Fruit fly (Drosophila melanogaster) whole organism, embryonic: Measurements from ENCODE around the gene CAH16.
A peak's percentile ranks its signal among the peaks of the same experiment; 100 is the strongest.

ENCODE experiments used
- CG10462 ChIP-seq: fragments of 200-800 bp; sonication (Bioruptor generic); optimal IDR thresholded peaks from 2 replicates; lab custom pipeline; 2016; ENCODE audit warnings: missing biosample characterization, missing genetic modification characterization
- CG12155 ChIP-seq: fragments of 200-800 bp; sonication (Bioruptor generic); optimal IDR thresholded peaks from 3 replicates; lab custom pipeline; 2016; ENCODE audit warnings: missing biosample characterization, missing genetic modification characterization
- CG14014 ChIP-seq: fragments of 200-800 bp; sonication (Bioruptor generic); IDR thresholded peaks from 2 replicates; pipeline ENCODE4 v1.3.6; 2022; ENCODE audit warnings: missing biosample characterization, missing genetic modification characterization
- CG14965 ChIP-seq: fragments of 200-800 bp; sonication (Bioruptor generic); optimal IDR thresholded peaks from 2 replicates; lab custom pipeline; 2016; ENCODE audit warnings: missing biosample characterization, missing genetic modification characterization, borderline replicate concordance
- CG1603 ChIP-seq: fragments of 200-800 bp; sonication (Bioruptor generic); optimal IDR thresholded peaks from 2 replicates; lab custom pipeline; 2019; ENCODE audit warnings: missing biosample characterization, mild to moderate bottlenecking, missing genetic modification characterization, moderate library complexity
- CG17385 ChIP-seq: fragments of 200-800 bp; sonication (Bioruptor generic); optimal IDR thresholded peaks from 3 replicates; lab custom pipeline; 2018; ENCODE audit warnings: missing biosample characterization, mild to moderate bottlenecking, missing genetic modification characterization
- CG1792 ChIP-seq: fragments of 200-800 bp; sonication (Bioruptor generic); optimal IDR thresholded peaks from 2 replicates; lab custom pipeline; 2016; ENCODE audit warnings: missing biosample characterization, missing genetic modification characterization
- CG18599 ChIP-seq: fragments of 200-800 bp; sonication (Bioruptor generic); optimal IDR thresholded peaks from 3 replicates; lab custom pipeline; 2017; ENCODE audit warnings: missing biosample characterization, missing genetic modification characterization, mild to moderate bottlenecking, moderate library complexity, missing genetic modification reagents
- CG31441 ChIP-seq: fragments of 200-800 bp; sonication (Bioruptor generic); IDR thresholded peaks from 2 replicates; pipeline ENCODE4 v1.3.6; 2022; ENCODE audit warnings: missing biosample characterization, missing genetic modification characterization
- CG3163 ChIP-seq: fragments of 200-800 bp; sonication (Bioruptor generic); optimal IDR thresholded peaks from 3 replicates; lab custom pipeline; 2016; ENCODE audit warnings: missing biosample characterization, missing genetic modification characterization
- CG3281 ChIP-seq: fragments of 200-800 bp; sonication (Bioruptor generic); optimal IDR thresholded peaks from 3 replicates; lab custom pipeline; 2017; ENCODE audit warnings: missing biosample characterization, mild to moderate bottlenecking, missing genetic modification characterization
- CG3995 ChIP-seq: fragments of 200-800 bp; sonication (Bioruptor generic); optimal IDR thresholded peaks from 3 replicates; lab custom pipeline; 2016; ENCODE audit warnings: missing biosample characterization, missing genetic modification characterization
- CG42726 ChIP-seq: fragments of 200-800 bp; sonication (Bioruptor generic); IDR thresholded peaks from 2 replicates; pipeline ENCODE4 v1.3.6; 2022; ENCODE audit warnings: missing biosample characterization, missing genetic modification characterization; ENCODE audit not compliant: partially characterized antibody
- CG4617 ChIP-seq: fragments of 200-800 bp; sonication (Bioruptor generic); optimal IDR thresholded peaks from 3 replicates; lab custom pipeline; 2016; ENCODE audit warnings: missing biosample characterization, missing genetic modification characterization, borderline replicate concordance
- CG6689 ChIP-seq: fragments of 200-800 bp; sonication (Bioruptor generic); IDR thresholded peaks from 2 replicates; pipeline ENCODE4 v1.3.6; 2022; ENCODE audit warnings: missing biosample characterization, missing genetic modification characterization
- CG6765 ChIP-seq: fragments of 200-800 bp; sonication (Bioruptor generic); optimal IDR thresholded peaks from 3 replicates; lab custom pipeline; 2017; ENCODE audit warnings: missing biosample characterization, mild to moderate bottlenecking, missing genetic modification characterization
- CG7556 ChIP-seq: fragments of 200-800 bp; sonication (Bioruptor generic); optimal IDR thresholded peaks from 2 replicates; lab custom pipeline; 2017; ENCODE audit warnings: missing biosample characterization, mild to moderate bottlenecking, missing genetic modification characterization
- CG9609 ChIP-seq: fragments of 200-800 bp; sonication (Bioruptor generic); optimal IDR thresholded peaks from 3 replicates; lab custom pipeline; 2016; ENCODE audit warnings: missing biosample characterization, missing genetic modification characterization
- CG9727 ChIP-seq: fragments of 200-800 bp; sonication (Bioruptor generic); optimal IDR thresholded peaks from 3 replicates; lab custom pipeline; 2017; ENCODE audit warnings: missing biosample characterization, mild to moderate bottlenecking, missing genetic modification characterization
- Deaf1 ChIP-seq: fragments of 200-800 bp; optimal IDR thresholded peaks from 3 replicates; lab custom pipeline; 2019; ENCODE audit warnings: missing biosample characterization, mild to moderate bottlenecking, missing genetic modification characterization, moderate library complexity
- Dip2 ChIP-seq: fragments of 200-800 bp; sonication (Bioruptor generic); IDR thresholded peaks from 2 replicates; pipeline ENCODE4 v1.3.6; 2022; ENCODE audit warnings: missing biosample characterization, missing genetic modification characterization
- Dp ChIP-seq: fragments of 200-800 bp; sonication (Bioruptor generic); optimal IDR thresholded peaks from 2 replicates; lab custom pipeline; 2018; ENCODE audit warnings: missing biosample characterization, mild to moderate bottlenecking, missing genetic modification characterization, moderate library complexity
- Lim3 ChIP-seq: fragments of 200-800 bp; sonication (Bioruptor generic); IDR thresholded peaks from 2 replicates; pipeline ENCODE4 v1.3.6; 2022; ENCODE audit warnings: missing biosample characterization, missing genetic modification characterization
- MBD-R2 ChIP-seq: fragments of 200-800 bp; sonication (Bioruptor generic); IDR thresholded peaks from 2 replicates; pipeline ENCODE4 v1.3.6; 2022; ENCODE audit warnings: missing biosample characterization, missing genetic modification characterization
- Nf-YC ChIP-seq: fragments of 200-800 bp; optimal IDR thresholded peaks from 3 replicates; lab custom pipeline; 2019; ENCODE audit warnings: missing biosample characterization, mild to moderate bottlenecking, missing genetic modification characterization, moderate library complexity
- Oli ChIP-seq: fragments of 200-800 bp; sonication (Bioruptor generic); optimal IDR thresholded peaks from 2 replicates; lab custom pipeline; 2018; ENCODE audit warnings: missing biosample characterization, mild to moderate bottlenecking, missing genetic modification characterization, moderate library complexity
- PHDP ChIP-seq: fragments of 200-800 bp; sonication (Bioruptor generic); optimal IDR thresholded peaks from 3 replicates; lab custom pipeline; 2018; ENCODE audit warnings: missing biosample characterization, mild to moderate bottlenecking, missing genetic modification characterization, moderate library complexity
- Rfx ChIP-seq: fragments of 200-800 bp; sonication (Bioruptor generic); IDR thresholded peaks from 2 replicates; pipeline ENCODE4 v1.3.6; 2022; ENCODE audit warnings: missing biosample characterization, missing genetic modification characterization
- Side ChIP-seq: fragments of 200-800 bp; sonication (Bioruptor generic); optimal IDR thresholded peaks from 2 replicates; lab custom pipeline; 2016; ENCODE audit warnings: missing biosample characterization, missing genetic modification characterization
- Sox100B ChIP-seq: fragments of 200-800 bp; sonication (Bioruptor generic); optimal IDR thresholded peaks from 3 replicates; lab custom pipeline; 2018; ENCODE audit warnings: missing biosample characterization, mild to moderate bottlenecking, missing genetic modification characterization
- Stat92E ChIP-seq, 3 experiments: fragments of >200 bp in 2 of 3; fragments of 200-800 bp in 1 of 3; sonication (Bioruptor generic) in 1 of 3; optimal IDR thresholded peaks; 2 replicates each; lab custom pipeline; 2017 to 2019; ENCODE audit warnings: missing biosample characterization in 3 of 3, missing genetic modification characterization in 3 of 3, mild to moderate bottlenecking in 1 of 3, moderate library complexity in 1 of 3
- TFAM ChIP-seq: fragments of 200-800 bp; sonication (Bioruptor generic); optimal IDR thresholded peaks from 2 replicates; lab custom pipeline; 2017; ENCODE audit warnings: missing biosample characterization, missing genetic modification characterization, inconsistent platforms
- ac ChIP-seq: fragments of 200-800 bp; sonication (Bioruptor generic); optimal IDR thresholded peaks from 3 replicates; lab custom pipeline; 2017; ENCODE audit warnings: missing biosample characterization, mild to moderate bottlenecking, missing genetic modification characterization
- caup ChIP-seq: fragments of 200-800 bp; sonication (Bioruptor generic); optimal IDR thresholded peaks from 3 replicates; lab custom pipeline; 2017; ENCODE audit warnings: missing biosample characterization, mild to moderate bottlenecking, missing genetic modification characterization, moderate library complexity; ENCODE audit not compliant: severe bottlenecking
- cg ChIP-seq: fragments of 200-800 bp; sonication (Bioruptor generic); optimal IDR thresholded peaks from 3 replicates; lab custom pipeline; 2019; ENCODE audit warnings: missing biosample characterization, mild to moderate bottlenecking, missing genetic modification characterization, moderate library complexity
- hb ChIP-seq: fragments of 200-800 bp; sonication (Bioruptor generic); IDR thresholded peaks from 3 replicates; pipeline ENCODE4 v1.3.6; 2022; ENCODE audit warnings: missing biosample characterization, missing genetic modification characterization; ENCODE audit not compliant: partially characterized antibody
- hth ChIP-seq: fragments of >200 bp; optimal IDR thresholded peaks from 2 replicates; lab custom pipeline; 2017; ENCODE audit warnings: inconsistent platforms
- nau ChIP-seq: fragments of 200-800 bp; sonication (Bioruptor generic); optimal IDR thresholded peaks from 3 replicates; lab custom pipeline; 2017; ENCODE audit warnings: missing biosample characterization, mild to moderate bottlenecking, missing genetic modification characterization, missing genetic modification reagents
- otp ChIP-seq: fragments of 200-800 bp; sonication (Bioruptor generic); IDR thresholded peaks from 3 replicates; pipeline ENCODE4, ENCODE4 v1.3.6; 2022; ENCODE audit warnings: missing biosample characterization, missing genetic modification characterization
- pb ChIP-seq: fragments of 200-800 bp; sonication (Bioruptor generic); optimal IDR thresholded peaks from 3 replicates; lab custom pipeline; 2016; ENCODE audit warnings: missing biosample characterization, missing genetic modification characterization
- pho ChIP-seq: fragments of 200-800 bp; sonication (Bioruptor generic); optimal IDR thresholded peaks from 2 replicates; lab custom pipeline; 2016; ENCODE audit warnings: missing biosample characterization, missing genetic modification characterization
- sna ChIP-seq: fragments of 200-800 bp; sonication (Bioruptor generic); IDR thresholded peaks from 2 replicates; pipeline ENCODE4 v1.3.6; 2022; ENCODE audit warnings: missing biosample characterization, missing genetic modification characterization; ENCODE audit not compliant: partially characterized antibody
- so ChIP-seq: fragments of 200-800 bp; sonication (Bioruptor generic); IDR thresholded peaks from 3 replicates; pipeline ENCODE4 v1.3.6; 2022; ENCODE audit warnings: missing biosample characterization, missing genetic modification characterization
- tll ChIP-seq, 2 experiments: fragments of 200-800 bp in 1 of 2; fragments of >200 bp in 1 of 2; sonication (Bioruptor generic) in 1 of 2; optimal IDR thresholded peaks; 2 replicates each; lab custom pipeline; 2017 to 2019; ENCODE audit warnings: missing biosample characterization in 2 of 2, missing genetic modification characterization in 2 of 2, mild to moderate bottlenecking in 1 of 2, moderate library complexity in 1 of 2
- trh ChIP-seq: fragments of 200-800 bp; sonication (Bioruptor generic); optimal IDR thresholded peaks from 2 replicates; lab custom pipeline; 2016; ENCODE audit warnings: missing biosample characterization, missing genetic modification characterization
- unpg ChIP-seq: fragments of 200-800 bp; sonication (Bioruptor generic); optimal IDR thresholded peaks from 3 replicates; lab custom pipeline; 2018; ENCODE audit warnings: missing biosample characterization, mild to moderate bottlenecking, missing genetic modification characterization, moderate library complexity
- yki ChIP-seq: fragments of >200 bp; optimal IDR thresholded peaks from 3 replicates; lab custom pipeline; 2018
- zfh1 ChIP-seq: fragments of 200-800 bp; sonication (Bioruptor generic); IDR thresholded peaks from 3 replicates; pipeline ENCODE4 v1.3.6; 2022; ENCODE audit warnings: missing biosample characterization, missing genetic modification characterization

Gene CAH16

dm6 chr3R:31252093-31252962 is 7.7 kb upstream of the CAH16 start, which contains the start of the genes qless and mRpL32 (continued):
- TF ChIP-seq CG42726 (GFP tag; lab: Robert Waterston, UW) = no peak
- peak; percentile 1 for TF ChIP-seq pho (GFP tag; lab: Kevin White, UChicago)
- TF ChIP-seq Sox100B (GFP tag; lab: Kevin White, UChicago) = peak; percentile 46
- 0 out of 3 replicates have a peak, but pooled peaks have one; percentile 66 for TF ChIP-seq so (GFP tag; lab: Robert Waterston, UW)
- no peak for TF ChIP-seq Lim3 (GFP tag; lab: Robert Waterston, UW)
- TF ChIP-seq CG18599 (GFP tag; lab: Kevin White, UChicago) = peak; percentile 55
- no peak for TF ChIP-seq ac (GFP tag; lab: Kevin White, UChicago)
- peak; percentile 50 for TF ChIP-seq Dp (GFP tag; lab: Kevin White, UChicago)
- peak; percentile 0 for TF ChIP-seq TFAM (GFP tag; lab: Kevin White, UChicago)
- TF ChIP-seq CG7556 (GFP tag; lab: Kevin White, UChicago) = no peak
- no peak for TF ChIP-seq CG6765 (GFP tag; lab: Kevin White, UChicago)
- peak; percentile 27 for TF ChIP-seq CG17385 (GFP tag; lab: Kevin White, UChicago)
- TF ChIP-seq CG3281 (GFP tag; lab: Kevin White, UChicago) = peak; percentile 42
- TF ChIP-seq yki = no peak
- TF ChIP-seq CG1603 = peak; percentile 57
- TF ChIP-seq Nf-YC (tag; lab: Kevin White, UChicago) = no peak
- TF ChIP-seq CG3163 (GFP tag; lab: Kevin White, UChicago) = no peak
- TF ChIP-seq CG12155 (GFP tag; lab: Kevin White, UChicago) = peak; percentile 34
- TF ChIP-seq unpg (GFP tag; lab: Kevin White, UChicago) = peak; percentile 53
- peak; percentile 65 for TF ChIP-seq CG3995 (GFP tag; lab: Kevin White, UChicago)
- TF ChIP-seq CG10462 (GFP tag; lab: Kevin White, UChicago) = no peak
- peak; percentile 60 for TF ChIP-seq CG9727 (GFP tag; lab: Kevin White, UChicago)
- no peak for TF ChIP-seq Stat92E (GFP tag; optimal IDR thresholded peaks at IDR 0.05; lab: Kevin White, UChicago)
- no peak for TF ChIP-seq otp (GFP tag; lab: Robert Waterston, UW)
- TF ChIP-seq caup (GFP tag; lab: Kevin White, UChicago) = peak; percentile 46
- peak; percentile 33 for TF ChIP-seq CG4617 (GFP tag; lab: Kevin White, UChicago)
- no peak for TF ChIP-seq CG14965
- peak; percentile 80; the same call in 1 of the 2 replicates for TF ChIP-seq MBD-R2 (GFP tag; lab: Robert Waterston, UW)
- TF ChIP-seq Dip2 (GFP tag; lab: Robert Waterston, UW) = peak; percentile 29; the same call in 1 of the 2 replicates
- no peak for TF ChIP-seq pb (GFP tag; lab: Kevin White, UChicago)
- no peak for TF ChIP-seq hb (GFP tag; lab: Robert Waterston, UW)
- peak; percentile 90 for TF ChIP-seq zfh1
- peak; percentile 88 for TF ChIP-seq CG6689 (GFP tag; lab: Robert Waterston, UW)
- TF ChIP-seq Side (GFP tag; lab: Kevin White, UChicago) = peak; percentile 59
- peak; percentile 77 for TF ChIP-seq sna (GFP tag; lab: Robert Waterston, UW)
- TF ChIP-seq hth = no peak
- TF ChIP-seq Oli (tag; lab: Kevin White, UChicago) = no peak
- peak in 1 of 2 experiments; percentile 13 for TF ChIP-seq tll (GFP tag; optimal IDR thresholded peaks at IDR 0.05; lab: Kevin White, UChicago)
- TF ChIP-seq Rfx (GFP tag; lab: Robert Waterston, UW) = peak; percentile 81; the same call in 1 of the 2 replicates
- peak; percentile 94 for TF ChIP-seq Deaf1 (tag; lab: Kevin White, UChicago)
- no peak for TF ChIP-seq trh (GFP tag; lab: Kevin White, UChicago)
- TF ChIP-seq CG1792 (GFP tag; lab: Kevin White, UChicago) = peak; percentile 74
- no peak for TF ChIP-seq CG14014 (GFP tag; lab: Robert Waterston, UW)
- TF ChIP-seq CG31441 (GFP tag; lab: Robert Waterston, UW) = peak; percentile 47; the same call in 1 of the 2 replicates
- TF ChIP-seq CG9609 (GFP tag; lab: Kevin White, UChicago) = peak; percentile 26
- TF ChIP-seq cg (GFP tag; lab: Kevin White, UChicago) = no peak
- TF ChIP-seq PHDP (tag; lab: Kevin White, UChicago) = peak; percentile 14
- TF ChIP-seq nau (GFP tag; lab: Kevin White, UChicago) = peak; percentile 72
